Worm (Caenorhabditis elegans) whole organism, L3 larva: ENCODE data around the gene C31G12.4.

Source experiments
- ama-1 ChIP-seq: fragments of 150-350 bp; optimal IDR thresholded peaks from 2 replicates; lab custom pipeline; 2018
- ceh-16 ChIP-seq: sonication (generic microtip); optimal IDR thresholded peaks from 2 replicates; lab custom pipeline; 2017; ENCODE audit warnings: missing biosample characterization, missing genetic modification characterization
- elt-2 ChIP-seq: sonication (generic microtip); optimal IDR thresholded peaks from 2 replicates; lab custom pipeline; 2016; ENCODE audit warnings: missing genetic modification reagents, mild to moderate bottlenecking, missing genetic modification characterization, missing compliant biosample characterization
- fkh-2 ChIP-seq: fragments of 150-350 bp; optimal IDR thresholded peaks from 2 replicates; lab custom pipeline; 2014; ENCODE audit warnings: missing biosample characterization, missing genetic modification reagents, missing genetic modification characterization
- jun-1 ChIP-seq: fragments of 150-350 bp; optimal IDR thresholded peaks from 2 replicates; lab custom pipeline; 2014; ENCODE audit warnings: missing biosample characterization, missing genetic modification reagents, missing genetic modification characterization
- lin-15B ChIP-seq: fragments of 150-350 bp; optimal IDR thresholded peaks from 2 replicates; lab custom pipeline; 2014; ENCODE audit warnings: missing biosample characterization, missing genetic modification characterization
- nfya-1 ChIP-seq: sonication (generic microtip); optimal IDR thresholded peaks from 2 replicates; lab custom pipeline; 2017; ENCODE audit warnings: missing genetic modification characterization, mild to moderate bottlenecking, missing compliant biosample characterization, antibody characterized with exemption, moderate library complexity; ENCODE audit not compliant: insufficient read depth
- nhr-11 ChIP-seq: fragments of 150-350 bp; optimal IDR thresholded peaks from 2 replicates; lab custom pipeline; 2014; ENCODE audit warnings: missing biosample characterization, missing genetic modification characterization
- nhr-28 ChIP-seq: fragments of 150-350 bp; optimal IDR thresholded peaks from 2 replicates; lab custom pipeline; 2014; ENCODE audit warnings: missing biosample characterization, missing genetic modification characterization
- nhr-77 ChIP-seq: fragments of 150-350 bp; optimal IDR thresholded peaks from 2 replicates; lab custom pipeline; 2014; ENCODE audit warnings: missing biosample characterization, missing genetic modification characterization
- snpc-4 ChIP-seq: fragments of 150-350 bp; optimal IDR thresholded peaks from 2 replicates; lab custom pipeline; 2014; ENCODE audit warnings: missing biosample characterization, missing genetic modification characterization
- tbx-2 ChIP-seq: sonication (generic microtip); optimal IDR thresholded peaks from 2 replicates; lab custom pipeline; 2016; ENCODE audit warnings: mild to moderate bottlenecking, missing genetic modification characterization, missing compliant biosample characterization
- ztf-11 ChIP-seq: fragments of 150-350 bp; optimal IDR thresholded peaks from 2 replicates; lab custom pipeline; 2014; ENCODE audit warnings: missing biosample characterization, missing genetic modification characterization

ce11 chrV:18191128-18191527 is 12.6 kb upstream of the C31G12.4 start, which contains the start of gene clec-42:
- TF ChIP-seq ama-1 (no peak), ztf-11 (tag; lab: Kevin White, UChicago) (no peak), fkh-2 (tag; lab: Kevin White, UChicago) (no peak), nfya-1 (tag; lab: Kevin White, UChicago) (no peak), tbx-2 (tag; lab: Kevin White, UChicago) (no peak), ceh-16 (tag; lab: Kevin White, UChicago) (no peak), snpc-4 (tag; lab: Kevin White, UChicago) (no peak), nhr-28 (tag; lab: Kevin White, UChicago) (no peak), lin-15B (tag; lab: Kevin White, UChicago) (no peak), jun-1 (tag; lab: Kevin White, UChicago) (peak; percentile 1), elt-2 (tag; lab: Kevin White, UChicago) (peak; percentile 79), nhr-11 (no peak), nhr-77 (tag; lab: Kevin White, UChicago) (no peak)
